Fruit fly (Drosophila melanogaster) ovary, adult (tissue): ENCODE results near the gene Nhe3.
A peak's percentile ranks its signal among the peaks of the same experiment; 100 is the strongest.

Experiments
- CG17801 ChIP-seq: fragments of 200-800 bp; optimal IDR thresholded peaks from 2 replicates; lab custom pipeline; 2019; ENCODE audit warnings: missing biosample characterization, mild to moderate bottlenecking, missing genetic modification characterization, moderate library complexity; ENCODE audit not compliant: partially characterized antibody

The Nhe3 gene

DNA sequence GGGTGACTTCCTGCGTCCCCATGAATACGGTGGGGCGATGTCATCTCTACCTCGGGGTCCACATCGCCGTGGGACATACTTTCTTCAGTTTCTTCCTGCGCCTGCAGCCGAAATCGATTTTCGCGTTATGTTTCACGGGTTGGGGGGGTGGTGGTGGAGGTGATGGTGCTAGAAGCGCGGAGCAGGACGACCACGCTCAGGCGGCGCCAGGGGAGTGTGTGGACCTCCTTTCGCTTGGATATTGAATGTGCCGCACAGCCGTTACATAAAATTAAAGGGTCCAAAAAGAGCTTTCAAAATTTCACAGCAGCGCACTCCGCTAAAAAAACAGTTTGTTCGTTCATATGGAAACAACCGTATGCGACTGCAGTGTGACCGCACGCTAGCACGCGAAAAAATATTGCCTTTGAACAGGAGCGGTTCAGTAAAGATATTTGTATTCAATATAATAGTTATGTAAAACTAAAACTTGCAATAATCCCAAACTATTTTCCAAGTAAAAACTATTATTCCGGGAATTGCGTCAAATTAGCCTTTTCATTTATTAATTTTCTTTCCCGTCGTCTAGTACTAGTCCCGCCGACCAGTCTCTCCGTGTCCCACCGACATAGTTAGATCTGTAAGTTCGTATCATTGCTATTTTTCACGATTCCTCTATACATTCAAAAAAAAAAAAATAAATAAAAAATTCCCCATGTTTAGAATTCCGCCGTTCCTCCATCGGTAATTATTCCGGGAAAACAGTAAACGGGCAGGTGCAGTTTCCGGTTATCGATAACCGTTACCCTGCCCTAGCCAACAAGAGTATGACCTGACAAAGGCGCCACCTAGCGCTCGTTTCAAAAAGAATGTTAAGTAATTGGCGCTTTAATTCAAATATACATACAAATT lies at the start of gene Nhe3:
TSS of gene Nhe3 (minus strand) at position 373 of the 891 bp plus-strand sequence.
- peak; percentile 70 for TF ChIP-seq CG17801 (GFP tag; lab: Kevin White, UChicago)

- no peak for TF ChIP-seq CG17801 (GFP tag; lab: Kevin White, UChicago)
These were observed 48.4 kb upstream of the Nhe3 start, which contains the start of gene TTLL3B for dm6 chr2L:6732566-6732965. Gene TTLL3B, plus strand, starts transcription at chr2L:6732866.

- TF ChIP-seq CG17801 (GFP tag; lab: Kevin White, UChicago): no peak
These were observed 39.8 kb upstream of the Nhe3 start, which contains the start of gene Liprin-alpha for dm6 chr2L:6723750-6724503. Gene Liprin-alpha, plus strand, starts transcription at chr2L:6723903.

DNA sequence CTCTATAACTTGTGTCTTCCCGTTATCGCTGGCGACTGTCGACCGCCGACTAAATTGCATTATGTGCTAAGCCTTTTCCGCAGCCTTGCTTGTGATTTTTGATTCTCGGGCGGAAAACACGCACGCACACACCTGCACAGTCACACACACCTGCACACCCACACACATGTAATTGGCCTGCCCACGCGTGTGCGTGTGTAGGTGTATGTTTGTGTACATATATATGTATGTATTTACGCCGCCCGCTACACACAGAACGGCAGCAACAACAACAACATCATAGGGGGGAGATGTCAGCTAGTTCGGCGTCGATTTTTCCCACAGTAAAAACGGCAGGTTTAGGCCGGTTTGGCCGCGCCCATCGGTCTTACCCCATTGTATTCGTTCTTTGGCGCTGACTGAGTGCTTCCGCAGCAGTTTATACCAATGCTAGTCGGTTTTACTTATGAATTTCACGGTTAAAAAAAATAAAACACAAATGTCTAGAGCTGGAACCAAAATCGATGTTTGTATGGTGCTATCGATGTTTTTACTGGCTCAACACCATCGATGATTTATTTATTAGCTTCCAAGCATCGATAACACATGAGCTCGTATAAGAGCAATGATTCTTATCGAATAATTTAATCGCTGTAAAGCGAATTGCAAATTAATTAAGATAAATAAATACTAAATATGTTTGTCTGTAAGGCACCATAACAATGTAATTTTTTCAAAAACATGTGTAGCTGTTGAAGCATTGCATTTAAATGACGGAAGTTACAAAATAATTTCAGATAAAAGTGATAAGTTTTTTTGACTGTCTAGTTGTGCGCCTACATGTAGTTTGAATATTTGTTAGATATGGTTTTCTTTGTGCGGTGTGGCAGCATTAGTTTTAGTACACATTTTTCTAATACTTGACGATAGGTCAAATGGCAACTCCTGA lies 38.9 kb upstream of the Nhe3 start, which contains the start of gene homer:
TSS of gene homer (minus strand) at position 538 of the 928 bp plus-strand sequence.
- no peak for TF ChIP-seq CG17801 (GFP tag; lab: Kevin White, UChicago)

DNA sequence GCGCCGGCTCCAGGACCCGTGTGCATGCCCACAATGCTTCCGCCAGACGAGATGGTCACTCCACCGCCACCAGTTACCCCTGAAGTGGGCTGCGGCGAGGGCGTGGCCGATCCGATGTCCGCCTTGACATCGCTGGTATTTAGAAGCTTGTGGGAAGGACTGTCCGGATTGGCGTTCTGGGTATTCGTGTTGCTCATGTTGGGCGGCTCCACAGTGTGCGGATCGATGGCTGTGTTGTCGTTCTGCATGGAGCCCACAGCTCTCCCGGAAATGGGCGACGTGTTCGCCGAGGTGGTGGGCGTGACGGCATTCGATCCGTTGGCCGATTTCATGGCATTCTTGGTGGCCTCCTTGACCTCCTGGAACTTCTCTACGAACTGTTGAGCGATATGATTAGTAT lies 37.5 kb upstream of the Nhe3 start:
- TF ChIP-seq CG17801 (GFP tag; lab: Kevin White, UChicago): no peak

- peak; percentile 44 for TF ChIP-seq CG17801 (GFP tag; lab: Kevin White, UChicago)
These were observed 33.3 kb upstream of the Nhe3 start, which contains the start of gene Aatf for dm6 chr2L:6717460-6717859. Gene Aatf, plus strand, starts transcription at chr2L:6717625.

- no peak for TF ChIP-seq CG17801 (GFP tag; lab: Kevin White, UChicago)
These were observed 32.8 kb upstream of the Nhe3 start for dm6 chr2L:6716921-6717320.

- no peak for TF ChIP-seq CG17801 (GFP tag; lab: Kevin White, UChicago)
These were observed 32.1 kb upstream of the Nhe3 start, which contains the start of gene AkhR for dm6 chr2L:6716182-6716770. Gene AkhR, minus strand, starts transcription at chr2L:6716186.

- no peak for TF ChIP-seq CG17801 (GFP tag; lab: Kevin White, UChicago)
These were observed 25.0 kb upstream of the Nhe3 start, which contains the start of gene Tsp for dm6 chr2L:6708997-6709662. Gene Tsp, minus strand, starts transcription at chr2L:6709086.

dm6 chr2L:6706368-6706919 lies 22.3 kb upstream of the Nhe3 start:
- no peak for TF ChIP-seq CG17801 (GFP tag; lab: Kevin White, UChicago)

DNA sequence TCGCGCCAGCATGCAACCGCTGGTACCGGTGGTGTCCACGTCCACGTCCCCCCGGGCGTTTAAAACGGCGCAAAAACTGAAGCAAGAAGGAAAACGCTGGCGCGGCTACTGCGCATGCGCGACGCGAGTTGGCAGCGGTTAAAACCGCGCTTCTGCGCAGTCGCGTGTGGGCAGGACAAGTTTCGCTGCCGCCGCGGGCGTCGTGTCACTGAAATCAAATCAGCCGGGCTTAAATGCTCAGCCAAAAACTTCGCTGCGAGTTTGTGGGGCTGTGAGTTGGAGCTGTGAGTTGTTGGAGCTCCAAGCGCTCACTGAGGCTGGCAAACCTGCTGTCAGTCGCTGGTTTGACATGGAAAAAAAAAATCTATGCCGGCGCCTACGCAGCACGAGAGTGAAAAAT lies 20.9 kb upstream of the Nhe3 start:
- TF ChIP-seq CG17801 (GFP tag; lab: Kevin White, UChicago): no peak

DNA sequence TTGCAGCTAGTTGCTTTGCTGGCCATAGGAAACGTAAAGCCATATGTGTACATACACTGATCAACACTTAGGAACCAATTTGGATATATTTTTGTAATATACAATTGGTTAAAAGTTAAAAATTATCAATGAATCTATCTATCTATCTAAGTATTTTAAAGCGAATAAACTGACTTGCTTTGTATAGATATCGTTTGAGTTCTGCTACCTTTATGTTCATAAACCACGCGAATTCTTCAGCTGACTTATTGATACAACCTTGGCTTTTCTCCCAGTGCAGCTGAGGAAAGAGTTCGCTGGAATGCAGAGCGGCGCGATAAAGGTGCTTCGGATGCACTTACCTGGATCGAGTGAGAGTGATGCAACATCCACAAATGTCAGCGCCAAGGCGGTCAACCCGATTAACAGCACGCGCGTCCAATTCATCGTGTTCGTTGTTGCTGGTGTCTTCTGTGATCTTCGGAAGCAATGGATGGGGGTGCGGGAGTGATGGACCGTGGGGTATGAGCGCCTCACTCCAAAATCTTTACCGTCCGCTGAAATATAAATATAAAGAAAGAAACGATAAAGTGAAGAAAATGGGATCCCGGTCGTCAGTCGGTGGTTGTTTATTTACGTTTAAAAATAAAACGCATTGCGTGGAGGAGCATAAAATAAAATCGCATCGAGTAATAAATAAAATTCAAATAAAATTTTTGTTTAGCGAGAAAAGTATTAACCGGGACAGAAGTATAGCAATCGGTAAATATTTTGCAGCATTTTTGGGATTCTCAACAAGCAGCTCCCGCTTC lies 17.4 kb upstream of the Nhe3 start:
- TF ChIP-seq CG17801 (GFP tag; lab: Kevin White, UChicago): no peak
